Worm (Caenorhabditis elegans) whole organism, early embryonic: Measurements from ENCODE around the gene F40G12.5.

Experiments
- B0310.2 ChIP-seq: sonication (generic microtip); optimal IDR thresholded peaks from 2 replicates; lab custom pipeline; 2016; ENCODE audit warnings: mild to moderate bottlenecking, missing genetic modification characterization, missing compliant biosample characterization
- hnd-1 ChIP-seq: sonication (generic microtip); optimal IDR thresholded peaks from 2 replicates; lab custom pipeline; 2016; ENCODE audit warnings: missing genetic modification characterization, missing compliant biosample characterization
- sea-1 ChIP-seq: fragments of 200-800 bp; sonication (Bioruptor generic); conservative IDR thresholded peaks from 2 replicates; pipeline ENCODE4 v1.3.6; 2022; ENCODE audit warnings: missing genetic modification characterization, missing compliant biosample characterization

ce11 chrV:14296499-14296898 lies 25.9 kb upstream of the F40G12.5 start, which contains the start of gene F14D7.3:
- no peak for TF ChIP-seq sea-1 (GFP tag; lab: Robert Waterston, UW)
- TF ChIP-seq B0310.2 (tag; lab: Kevin White, UChicago) = no peak
- TF ChIP-seq hnd-1 (tag; lab: Kevin White, UChicago) = no peak
